Comparison of ENCODE assay signal across 5 fruit fly cellular contexts in genomic region chr3L:4541573-4542371, dm6.
TF ChIP-seq lines count a peak whose summit lies in the region.

Gene CG11357, plus strand, starts transcription at chr3L:4542051.

- peak; percentile 56 for TF ChIP-seq CTCF in whole organism, embryonic (GFP tag; optimal IDR thresholded peaks at IDR 0.05; lab: Kevin White, UChicago)

TF ChIP-seq in whole organism, adult, 20 proteins besides CTCF, POLR2A, EP300 and RAD21 (continues in another document):
- peak; percentile 94 for TF ChIP-seq Clk (GFP tag; optimal IDR thresholded peaks at IDR 0.05; lab: Kevin White, UChicago)
- TF ChIP-seq CG7101 (tag; optimal IDR thresholded peaks at IDR 0.05; lab: Kevin White, UChicago) = peak; percentile 99
- peak; percentile 86 for TF ChIP-seq Mnt (GFP tag; optimal IDR thresholded peaks at IDR 0.05; lab: Kevin White, UChicago)
- TF ChIP-seq CG12768 (GFP tag; optimal IDR thresholded peaks at IDR 0.05; lab: Kevin White, UChicago) = peak; percentile 98
- TF ChIP-seq pad (GFP tag; optimal IDR thresholded peaks at IDR 0.05; lab: Kevin White, UChicago) = peak; percentile 91
- TF ChIP-seq CG5204 (GFP tag; optimal IDR thresholded peaks at IDR 0.05; lab: Kevin White, UChicago) = peak; percentile 88
- peak; percentile 100 for TF ChIP-seq CG33017 (tag; optimal IDR thresholded peaks at IDR 0.05; lab: Kevin White, UChicago)
- peak; percentile 86 for TF ChIP-seq ovo (GFP tag; optimal IDR thresholded peaks at IDR 0.05; lab: Kevin White, UChicago)
- TF ChIP-seq cic (GFP tag; optimal IDR thresholded peaks at IDR 0.05; lab: Kevin White, UChicago) = peak; percentile 88
- peak; percentile 90 for TF ChIP-seq kay (GFP tag; lab: Kevin White, UChicago; ENCODE audit: borderline replicate concordance)
- peak; percentile 88 for TF ChIP-seq toe (GFP tag; optimal IDR thresholded peaks at IDR 0.05; lab: Kevin White, UChicago)
- TF ChIP-seq CG1620 (GFP tag; optimal IDR thresholded peaks at IDR 0.05; lab: Kevin White, UChicago) = peak; percentile 75
- peak; percentile 93 for TF ChIP-seq Crg-1 (GFP tag; optimal IDR thresholded peaks at IDR 0.05; lab: Kevin White, UChicago)
- TF ChIP-seq cnc (optimal IDR thresholded peaks at IDR 0.05; lab: Kevin White, UChicago) = no peak
- peak; percentile 73 for TF ChIP-seq tj (GFP tag; optimal IDR thresholded peaks at IDR 0.05; lab: Kevin White, UChicago)
- peak; percentile 98 for TF ChIP-seq CG14711 (tag; optimal IDR thresholded peaks at IDR 0.05; lab: Kevin White, UChicago)
- TF ChIP-seq CG7045 (GFP tag; optimal IDR thresholded peaks at IDR 0.05; lab: Kevin White, UChicago) = peak; percentile 99
- peak; percentile 82 for TF ChIP-seq Hr96 (GFP tag; optimal IDR thresholded peaks at IDR 0.05; lab: Kevin White, UChicago)

TF ChIP-seq in whole organism, embryonic, 481 proteins besides CTCF, POLR2A, EP300 and RAD21 (continues in another document):
- TF ChIP-seq wek (GFP tag; optimal IDR thresholded peaks at IDR 0.05; lab: Kevin White, UChicago) (peak; percentile 84), phol (tag; optimal IDR thresholded peaks at IDR 0.05; lab: Kevin White, UChicago) (peak; percentile 98), schlank (tag; optimal IDR thresholded peaks at IDR 0.05; lab: Kevin White, UChicago) (peak; percentile 91), CG17568 (GFP tag; optimal IDR thresholded peaks at IDR 0.05; lab: Kevin White, UChicago) (peak; percentile 98), Deaf1 (tag; optimal IDR thresholded peaks at IDR 0.05; lab: Kevin White, UChicago) (peak; percentile 89), Dll (GFP tag; IDR thresholded peaks at IDR 0.05; lab: Robert Waterston, UW; ENCODE audit: partially characterized antibody) (peak; percentile 78; the same call in 3 of the 4 replicates), CG8290 (GFP tag; optimal IDR thresholded peaks at IDR 0.05; lab: Kevin White, UChicago) (peak; percentile 90), CG8290 (tag; optimal IDR thresholded peaks at IDR 0.05; lab: Kevin White, UChicago) (peak; percentile 59 to 64), prd (optimal IDR thresholded peaks at IDR 0.05; lab: Kevin White, UChicago) (no peak), prd (GFP tag; IDR thresholded peaks at IDR 0.05; lab: Robert Waterston, UW) (peak; percentile 99), Hmx (GFP tag; optimal IDR thresholded peaks at IDR 0.05; lab: Kevin White, UChicago) (peak; percentile 58), inv (GFP tag; IDR thresholded peaks at IDR 0.05; lab: Robert Waterston, UW; ENCODE audit: partially characterized antibody) (peak; percentile 68), otp (GFP tag; IDR thresholded peaks at IDR 0.05; lab: Robert Waterston, UW) (peak; percentile 97), usp (GFP tag; optimal IDR thresholded peaks at IDR 0.05; lab: Kevin White, UChicago) (no peak), Ravus (GFP tag; IDR thresholded peaks at IDR 0.05; lab: Robert Waterston, UW) (peak; percentile 95), CG8359 (GFP tag; optimal IDR thresholded peaks at IDR 0.05; lab: Kevin White, UChicago; ENCODE audit: borderline replicate concordance) (peak; percentile 90), odd (GFP tag; optimal IDR thresholded peaks at IDR 0.05; lab: Kevin White, UChicago) (peak; percentile 98), Dek (tag; optimal IDR thresholded peaks at IDR 0.05; lab: Kevin White, UChicago) (peak; percentile 99)

TF ChIP-seq in whole organism, prepupa, 60 proteins besides CTCF, POLR2A, EP300 and RAD21 (continues in another document):
- TF ChIP-seq Smox (GFP tag; optimal IDR thresholded peaks at IDR 0.05; lab: Kevin White, UChicago) (peak; percentile 95), fd59A (GFP tag; optimal IDR thresholded peaks at IDR 0.05; lab: Kevin White, UChicago) (peak; percentile 89), CG34406 (GFP tag; optimal IDR thresholded peaks at IDR 0.05; lab: Kevin White, UChicago) (peak; percentile 99), CG10669 (GFP tag; optimal IDR thresholded peaks at IDR 0.05; lab: Kevin White, UChicago) (peak; percentile 98), Ets96B (tag; optimal IDR thresholded peaks at IDR 0.05; lab: Kevin White, UChicago) (peak; percentile 99), CG8119 (GFP tag; IDR thresholded peaks at IDR 0.05; lab: Robert Waterston, UW) (peak; percentile 99), Sox15 (GFP tag; optimal IDR thresholded peaks at IDR 0.05; lab: Kevin White, UChicago) (peak; percentile 94), OdsH (GFP tag; optimal IDR thresholded peaks at IDR 0.05; lab: Kevin White, UChicago) (peak; percentile 99), achi (GFP tag; optimal IDR thresholded peaks at IDR 0.05; lab: Kevin White, UChicago) (peak; percentile 98), ss (GFP tag; optimal IDR thresholded peaks at IDR 0.05; lab: Kevin White, UChicago) (peak; percentile 98), CG6163 (GFP tag; IDR thresholded peaks at IDR 0.05; lab: Robert Waterston, UW) (peak; percentile 99), Gug (GFP tag; IDR thresholded peaks at IDR 0.05; lab: Robert Waterston, UW) (peak; percentile 98), Ets21C (GFP tag; optimal IDR thresholded peaks at IDR 0.05; lab: Kevin White, UChicago) (peak; percentile 88), CG6808 (GFP tag; optimal IDR thresholded peaks at IDR 0.05; lab: Kevin White, UChicago) (peak; percentile 96), CG6792 (GFP tag; optimal IDR thresholded peaks at IDR 0.05; lab: Kevin White, UChicago) (peak; percentile 98), dsx (GFP tag; optimal IDR thresholded peaks at IDR 0.05; lab: Kevin White, UChicago; ENCODE audit: poor library complexity, severe bottlenecking) (peak; percentile 99), CG4318 (GFP tag; optimal IDR thresholded peaks at IDR 0.05; lab: Kevin White, UChicago) (peak; percentile 93), CG3032 (tag; optimal IDR thresholded peaks at IDR 0.05; lab: Kevin White, UChicago) (peak; percentile 99), CG32006 (GFP tag; optimal IDR thresholded peaks at IDR 0.05; lab: Kevin White, UChicago) (peak; percentile 98)

TF ChIP-seq in whole organism, pupa, 21 proteins besides CTCF, POLR2A, EP300 and RAD21:
- peak; percentile 99 for TF ChIP-seq CG8159 (tag; optimal IDR thresholded peaks at IDR 0.05; lab: Kevin White, UChicago)
- peak; percentile 96 for TF ChIP-seq Pif1A (GFP tag; optimal IDR thresholded peaks at IDR 0.05; lab: Kevin White, UChicago)
- TF ChIP-seq D1 (tag; optimal IDR thresholded peaks at IDR 0.05; lab: Kevin White, UChicago) = peak; percentile 97
- TF ChIP-seq Ets98B (GFP tag; IDR thresholded peaks at IDR 0.05; lab: Robert Waterston, UW) = peak; percentile 99
- TF ChIP-seq CG9948 (tag; optimal IDR thresholded peaks at IDR 0.05; lab: Kevin White, UChicago) = peak; percentile 99
- TF ChIP-seq CG8301 (tag; optimal IDR thresholded peaks at IDR 0.05; lab: Kevin White, UChicago) = peak; percentile 97
- peak; percentile 97 for TF ChIP-seq fd96Ca (GFP tag; IDR thresholded peaks at IDR 0.05; lab: Robert Waterston, UW)
- TF ChIP-seq CG17806 (tag; optimal IDR thresholded peaks at IDR 0.05; lab: Kevin White, UChicago) = peak; percentile 99
- peak; percentile 99 for TF ChIP-seq CG32121 (GFP tag; IDR thresholded peaks at IDR 0.05; lab: Robert Waterston, UW)
- TF ChIP-seq CG14655 (GFP tag; optimal IDR thresholded peaks at IDR 0.05; lab: Kevin White, UChicago) = peak; percentile 98
- TF ChIP-seq Snoo (tag; optimal IDR thresholded peaks at IDR 0.05; lab: Kevin White, UChicago) = peak; percentile 99
- peak; percentile 99 for TF ChIP-seq CG34367 (tag; optimal IDR thresholded peaks at IDR 0.05; lab: Kevin White, UChicago)
- TF ChIP-seq rn (GFP tag; IDR thresholded peaks at IDR 0.05; lab: Robert Waterston, UW) = peak; percentile 96
- TF ChIP-seq CG10348 (GFP tag; IDR thresholded peaks at IDR 0.05; lab: Robert Waterston, UW) = peak; percentile 92
- TF ChIP-seq gl (tag; optimal IDR thresholded peaks at IDR 0.05; lab: Kevin White, UChicago) = peak; percentile 90
- TF ChIP-seq CG12605 (GFP tag; IDR thresholded peaks at IDR 0.05; lab: Robert Waterston, UW) = peak; percentile 98
- peak; percentile 99 for TF ChIP-seq CG15710 (tag; optimal IDR thresholded peaks at IDR 0.05; lab: Kevin White, UChicago)
- peak; percentile 98 for TF ChIP-seq Pif1B (GFP tag; optimal IDR thresholded peaks at IDR 0.05; lab: Kevin White, UChicago)
- TF ChIP-seq CG4496 (GFP tag; IDR thresholded peaks at IDR 0.05; lab: Robert Waterston, UW) = peak; percentile 99
- peak; percentile 66 for TF ChIP-seq EcR (GFP tag; optimal IDR thresholded peaks at IDR 0.05; lab: Kevin White, UChicago)
- TF ChIP-seq CG13204 (GFP tag; optimal IDR thresholded peaks at IDR 0.05; lab: Kevin White, UChicago) = peak; percentile 96

TF ChIP-seq in whole organism, wandering third instar larva, 38 proteins besides CTCF, POLR2A, EP300 and RAD21 (continues in another document):
- peak; percentile 33 for TF ChIP-seq Dif (GFP tag; optimal IDR thresholded peaks at IDR 0.05; lab: Kevin White, UChicago; ENCODE audit: partially characterized antibody)
- TF ChIP-seq CG32264 (GFP tag; optimal IDR thresholded peaks at IDR 0.05; lab: Kevin White, UChicago) = peak; percentile 81
- no peak for TF ChIP-seq lola (GFP tag; optimal IDR thresholded peaks at IDR 0.05; lab: Kevin White, UChicago)
- peak; percentile 97 for TF ChIP-seq dmrt93B (GFP tag; optimal IDR thresholded peaks at IDR 0.05; lab: Kevin White, UChicago)
- TF ChIP-seq Dfd (GFP tag; optimal IDR thresholded peaks at IDR 0.05; lab: Kevin White, UChicago) = peak; percentile 44
- peak; percentile 69 for TF ChIP-seq Jra (GFP tag; optimal IDR thresholded peaks at IDR 0.05; lab: Kevin White, UChicago)
- peak; percentile 96 for TF ChIP-seq psq (GFP tag; optimal IDR thresholded peaks at IDR 0.05; lab: Kevin White, UChicago)
- TF ChIP-seq pan (optimal IDR thresholded peaks at IDR 0.05; lab: Kevin White, UChicago) = no peak
- TF ChIP-seq N (GFP tag; optimal IDR thresholded peaks at IDR 0.05; lab: Kevin White, UChicago) = no peak
- TF ChIP-seq Sp1 (GFP tag; optimal IDR thresholded peaks at IDR 0.05; lab: Kevin White, UChicago) = peak; percentile 99
- peak; percentile 97 for TF ChIP-seq CG9705 (GFP tag; optimal IDR thresholded peaks at IDR 0.05; lab: Kevin White, UChicago)
- TF ChIP-seq rgr (GFP tag; optimal IDR thresholded peaks at IDR 0.05; lab: Kevin White, UChicago) = peak; percentile 99
- TF ChIP-seq Rel (GFP tag; optimal IDR thresholded peaks at IDR 0.05; lab: Kevin White, UChicago) = peak; percentile 83
- peak; percentile 92 for TF ChIP-seq Rel (tag; optimal IDR thresholded peaks at IDR 0.05; lab: Kevin White, UChicago)
- TF ChIP-seq HLH106 (tag; optimal IDR thresholded peaks at IDR 0.05; lab: Kevin White, UChicago) = peak; percentile 99
- peak; percentile 96 for TF ChIP-seq h (GFP tag; optimal IDR thresholded peaks at IDR 0.05; lab: Kevin White, UChicago)
- no peak for TF ChIP-seq Abd-B (GFP tag; optimal IDR thresholded peaks at IDR 0.05; lab: Kevin White, UChicago)
- TF ChIP-seq OdsH (GFP tag; optimal IDR thresholded peaks at IDR 0.05; lab: Kevin White, UChicago) = peak; percentile 99
- TF ChIP-seq Myc (optimal IDR thresholded peaks at IDR 0.05; lab: Kevin White, UChicago) = no peak
- TF ChIP-seq tai (GFP tag; optimal IDR thresholded peaks at IDR 0.05; lab: Kevin White, UChicago) = peak; percentile 85
- peak; percentile 70 for TF ChIP-seq CrebA (GFP tag; optimal IDR thresholded peaks at IDR 0.05; lab: Kevin White, UChicago; ENCODE audit: borderline replicate concordance)
- peak; percentile 91 for TF ChIP-seq br (GFP tag; optimal IDR thresholded peaks at IDR 0.05; lab: Kevin White, UChicago)
- TF ChIP-seq Hr78 (GFP tag; optimal IDR thresholded peaks at IDR 0.05; lab: Kevin White, UChicago) = no peak
